Worm (Caenorhabditis elegans): Measurements from ENCODE around the gene fut-4.

DNA sequence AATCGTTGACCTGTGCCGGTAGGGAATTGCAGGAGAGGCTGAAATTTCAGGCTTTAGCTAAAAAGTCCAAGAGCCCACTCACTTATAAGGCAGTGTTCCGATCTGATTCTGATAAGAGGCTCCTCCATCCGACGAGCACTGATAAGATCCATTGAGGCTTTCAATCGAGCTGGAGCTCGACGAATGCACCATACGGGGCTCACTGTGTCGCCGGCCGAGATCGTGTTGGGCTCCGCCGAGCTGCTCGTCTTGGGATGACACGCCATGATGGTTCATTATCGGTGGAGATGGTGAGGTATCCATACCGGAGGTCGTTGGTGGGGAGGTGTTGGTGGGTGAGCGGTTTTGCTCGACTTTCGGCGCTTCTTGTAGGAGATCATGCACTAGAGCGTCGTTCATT lies 25.9 kb downstream of the fut-4 start:
- TF ChIP-seq mep-1 (tag; optimal IDR thresholded peaks at IDR 0.05), result no peak
- TF ChIP-seq fkh-10 (GFP tag; optimal IDR thresholded peaks at IDR 0.05), result no peak
- no peak for TF ChIP-seq lin-39 (tag; optimal IDR thresholded peaks at IDR 0.05)
- TF ChIP-seq tag-97 (GFP tag; IDR thresholded peaks at IDR 0.05), result no peak
- no peak for TF ChIP-seq aha-1 (tag)
- TF ChIP-seq pha-4 (GFP tag; IDR thresholded peaks at IDR 0.05), result no peak
- TF ChIP-seq pha-4 (tag; optimal IDR thresholded peaks at IDR 0.05), result no peak
- no peak for TF ChIP-seq lin-38 (GFP tag; IDR thresholded peaks at IDR 0.05)
- no peak for TF ChIP-seq ces-1 (GFP tag; optimal IDR thresholded peaks at IDR 0.05)
- TF ChIP-seq nhr-25 (tag; optimal IDR thresholded peaks at IDR 0.05; ENCODE audit: borderline replicate concordance, insufficient read depth), result no peak
- no peak for TF ChIP-seq ceh-32 (tag; optimal IDR thresholded peaks at IDR 0.05; ENCODE audit: poor library complexity)
- no peak for TF ChIP-seq mdl-1 (tag; optimal IDR thresholded peaks at IDR 0.05)
